Fruit fly (Drosophila melanogaster) whole organism, adult: ENCODE measurements around the gene retm.

Experiments used
- CG11617 ChIP-seq: fragments of 200-800 bp; sonication (Bioruptor generic); optimal IDR thresholded peaks from 2 replicates; lab custom pipeline; 2017; ENCODE audit warnings: mild to moderate bottlenecking, missing biosample characterization, missing genetic modification reagents, missing genetic modification characterization
- CG12768 ChIP-seq: fragments of 200-800 bp; sonication (Bioruptor generic); optimal IDR thresholded peaks from 2 replicates; lab custom pipeline; 2017; ENCODE audit warnings: missing biosample characterization, missing genetic modification characterization, mild to moderate bottlenecking, moderate library complexity, missing genetic modification reagents
- CG14711 ChIP-seq: fragments of 200-800 bp; sonication (Bioruptor generic); optimal IDR thresholded peaks from 2 replicates; lab custom pipeline; 2018; ENCODE audit warnings: missing biosample characterization, mild to moderate bottlenecking, missing genetic modification characterization, moderate library complexity
- CG1620 ChIP-seq: fragments of 200-800 bp; sonication (Bioruptor generic); optimal IDR thresholded peaks from 2 replicates; lab custom pipeline; 2016; ENCODE audit warnings: missing biosample characterization, missing genetic modification characterization
- CG33017 ChIP-seq: fragments of 200-800 bp; sonication (Bioruptor generic); optimal IDR thresholded peaks from 2 replicates; lab custom pipeline; 2018; ENCODE audit warnings: missing biosample characterization, mild to moderate bottlenecking, missing genetic modification characterization, moderate library complexity
- CG7045 ChIP-seq: fragments of 200-800 bp; sonication (Bioruptor generic); optimal IDR thresholded peaks from 2 replicates; lab custom pipeline; 2017; ENCODE audit warnings: missing biosample characterization, mild to moderate bottlenecking, missing genetic modification characterization
- CG7101 ChIP-seq: fragments of 200-800 bp; sonication (Bioruptor generic); optimal IDR thresholded peaks from 2 replicates; lab custom pipeline; 2018; ENCODE audit warnings: missing biosample characterization, mild to moderate bottlenecking, missing genetic modification characterization, moderate library complexity
- Clk ChIP-seq: fragments of 200-800 bp; sonication (Bioruptor generic); optimal IDR thresholded peaks from 2 replicates; lab custom pipeline; 2017; ENCODE audit warnings: missing biosample characterization, missing genetic modification characterization
- Crg-1 ChIP-seq: fragments of 200-800 bp; sonication (Bioruptor generic); optimal IDR thresholded peaks from 2 replicates; lab custom pipeline; 2016; ENCODE audit warnings: missing biosample characterization, missing genetic modification characterization
- Hr96 ChIP-seq: fragments of 200-800 bp; sonication (Bioruptor generic); optimal IDR thresholded peaks from 2 replicates; lab custom pipeline; 2016; ENCODE audit warnings: missing biosample characterization, missing genetic modification characterization
- kay ChIP-seq: fragments of 200-800 bp; sonication (Bioruptor generic); peaks from one replicate; lab custom pipeline; 2016; ENCODE audit warnings: missing biosample characterization, missing genetic modification characterization, borderline replicate concordance
- pad ChIP-seq: fragments of 200-800 bp; sonication (Bioruptor generic); optimal IDR thresholded peaks from 3 replicates; lab custom pipeline; 2017; ENCODE audit warnings: missing biosample characterization, missing genetic modification characterization, mild to moderate bottlenecking, moderate library complexity, missing genetic modification reagents
- tj ChIP-seq: fragments of 200-800 bp; sonication (Bioruptor generic); optimal IDR thresholded peaks from 3 replicates; lab custom pipeline; 2017; ENCODE audit warnings: missing biosample characterization, mild to moderate bottlenecking, missing genetic modification characterization, moderate library complexity

DNA sequence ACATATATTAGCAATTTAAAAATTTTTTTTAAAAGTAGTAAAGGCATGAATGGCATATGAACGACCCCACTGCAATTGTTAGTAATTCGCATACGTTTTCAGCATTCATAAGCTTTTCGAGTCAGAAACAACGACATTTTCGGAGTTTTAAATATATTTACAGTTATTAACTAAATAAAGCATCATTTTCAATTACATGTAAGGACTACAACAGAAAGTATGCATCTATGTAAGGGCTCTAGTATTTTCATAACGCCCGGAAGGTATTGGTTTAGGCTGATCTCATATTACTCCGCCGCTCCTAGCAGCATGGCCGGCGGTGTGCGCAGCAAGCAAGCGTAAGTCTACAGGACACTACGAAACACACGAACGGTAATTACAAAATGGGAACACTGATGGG lies 18.6 kb upstream of the retm start:
- TF ChIP-seq CG7101 (tag; lab: Kevin White, UChicago) (no peak), CG14711 (tag; lab: Kevin White, UChicago) (no peak), CG7045 (no peak), kay (GFP tag; lab: Kevin White, UChicago) (no peak), CG1620 (GFP tag; lab: Kevin White, UChicago) (no peak), Clk (GFP tag; lab: Kevin White, UChicago) (no peak), CG11617 (GFP tag; lab: Kevin White, UChicago) (no peak), pad (GFP tag; lab: Kevin White, UChicago) (no peak), CG33017 (tag; lab: Kevin White, UChicago) (no peak), Crg-1 (no peak), tj (no peak), CG12768 (GFP tag; lab: Kevin White, UChicago) (no peak), Hr96 (GFP tag; lab: Kevin White, UChicago) (no peak)
